Fruit fly (Drosophila melanogaster) whole organism, embryonic: Measurements from ENCODE around the gene CG6983.

Experiments used
- Abd-B ChIP-seq: fragments of 200-800 bp; sonication (Bioruptor generic); optimal IDR thresholded peaks from 2 replicates; lab custom pipeline; 2018; ENCODE audit warnings: missing biosample characterization, mild to moderate bottlenecking, missing genetic modification characterization, moderate library complexity
- Adf1 ChIP-seq: fragments of 200-800 bp; sonication (Bioruptor generic); IDR thresholded peaks from 2 replicates; pipeline ENCODE4 v1.3.6; 2022; ENCODE audit warnings: missing biosample characterization, missing genetic modification characterization
- Atf-2 ChIP-seq: fragments of 200-800 bp; sonication (Bioruptor generic); optimal IDR thresholded peaks from 2 replicates; lab custom pipeline; 2016; ENCODE audit warnings: missing biosample characterization, missing genetic modification characterization
- B-H1 ChIP-seq: fragments of 200-800 bp; sonication (Bioruptor generic); IDR thresholded peaks from 3 replicates; pipeline ENCODE4 v1.3.6; 2022; ENCODE audit warnings: missing biosample characterization, missing genetic modification characterization
- Bdp1 ChIP-seq: fragments of 200-800 bp; sonication (Bioruptor generic); optimal IDR thresholded peaks from 3 replicates; lab custom pipeline; 2016; ENCODE audit warnings: missing biosample characterization, missing genetic modification characterization
- CG11723 ChIP-seq: fragments of 200-800 bp; sonication (Bioruptor generic); optimal IDR thresholded peaks from 2 replicates; lab custom pipeline; 2017; ENCODE audit warnings: missing biosample characterization, mild to moderate bottlenecking, missing genetic modification characterization
- CG18619 ChIP-seq: fragments of 200-800 bp; sonication (Bioruptor generic); optimal IDR thresholded peaks from 3 replicates; lab custom pipeline; 2017; ENCODE audit warnings: missing biosample characterization, mild to moderate bottlenecking, missing genetic modification characterization
- CG2116 ChIP-seq: fragments of 200-800 bp; sonication (Bioruptor generic); optimal IDR thresholded peaks from 3 replicates; lab custom pipeline; 2018; ENCODE audit warnings: missing biosample characterization, mild to moderate bottlenecking, missing genetic modification characterization
- CG31365 ChIP-seq: fragments of 200-800 bp; sonication (Bioruptor generic); optimal IDR thresholded peaks from 2 replicates; lab custom pipeline; 2018; ENCODE audit warnings: missing biosample characterization, mild to moderate bottlenecking, missing genetic modification characterization
- CG3995 ChIP-seq: fragments of 200-800 bp; sonication (Bioruptor generic); optimal IDR thresholded peaks from 3 replicates; lab custom pipeline; 2016; ENCODE audit warnings: missing biosample characterization, missing genetic modification characterization
- CG4730 ChIP-seq: fragments of 200-800 bp; sonication (Bioruptor generic); IDR thresholded peaks from 2 replicates; pipeline ENCODE4 v1.3.6; 2022; ENCODE audit warnings: missing biosample characterization, missing genetic modification characterization
- CG6254 ChIP-seq: fragments of 200-800 bp; sonication (Bioruptor generic); optimal IDR thresholded peaks from 3 replicates; lab custom pipeline; 2017; ENCODE audit warnings: mild to moderate bottlenecking, missing biosample characterization, missing genetic modification reagents, missing genetic modification characterization
- CG7556 ChIP-seq: fragments of 200-800 bp; sonication (Bioruptor generic); optimal IDR thresholded peaks from 2 replicates; lab custom pipeline; 2017; ENCODE audit warnings: missing biosample characterization, mild to moderate bottlenecking, missing genetic modification characterization
- CG8089 ChIP-seq: fragments of 200-800 bp; sonication (Bioruptor generic); optimal IDR thresholded peaks from 3 replicates; lab custom pipeline; 2016; ENCODE audit warnings: missing biosample characterization, missing genetic modification characterization
- CG8765 ChIP-seq: fragments of 200-800 bp; sonication (Bioruptor generic); IDR thresholded peaks from 2 replicates; pipeline ENCODE4 v1.3.6; 2022; ENCODE audit warnings: missing biosample characterization, missing genetic modification characterization
- Camta ChIP-seq: fragments of 200-800 bp; sonication (Bioruptor generic); optimal IDR thresholded peaks from 2 replicates; lab custom pipeline; 2016; ENCODE audit warnings: missing biosample characterization, missing genetic modification characterization
- D19B ChIP-seq: fragments of 200-800 bp; sonication (Bioruptor generic); optimal IDR thresholded peaks from 2 replicates; lab custom pipeline; 2017; ENCODE audit warnings: missing biosample characterization, mild to moderate bottlenecking, missing genetic modification characterization
- Doc2 ChIP-seq: fragments of 200-800 bp; sonication (Bioruptor generic); IDR thresholded peaks from 2 replicates; pipeline ENCODE4 v1.3.6; 2022; ENCODE audit warnings: missing biosample characterization, missing genetic modification characterization
- Dp ChIP-seq: fragments of 200-800 bp; sonication (Bioruptor generic); optimal IDR thresholded peaks from 2 replicates; lab custom pipeline; 2018; ENCODE audit warnings: missing biosample characterization, mild to moderate bottlenecking, missing genetic modification characterization, moderate library complexity
- E2f2 ChIP-seq: fragments of 200-800 bp; sonication (Bioruptor generic); IDR thresholded peaks from 2 replicates; pipeline ENCODE4 v1.3.6; 2022; ENCODE audit warnings: missing biosample characterization, missing genetic modification characterization
- GATAe ChIP-seq: fragments of 200-800 bp; sonication (Bioruptor generic); conservative IDR thresholded peaks from 2 replicates; pipeline ENCODE4 v1.3.6; 2022; ENCODE audit warnings: missing biosample characterization, missing genetic modification characterization
- HLHmδ ChIP-seq: fragments of 200-800 bp; sonication (Bioruptor generic); optimal IDR thresholded peaks from 2 replicates; lab custom pipeline; 2018; ENCODE audit warnings: missing biosample characterization, mild to moderate bottlenecking, missing genetic modification characterization, moderate library complexity
- Mes4 ChIP-seq: fragments of 200-800 bp; sonication (Bioruptor generic); optimal IDR thresholded peaks from 2 replicates; lab custom pipeline; 2016; ENCODE audit warnings: missing biosample characterization, missing genetic modification characterization
- Myb ChIP-seq: fragments of 200-800 bp; sonication (Bioruptor generic); optimal IDR thresholded peaks from 2 replicates; lab custom pipeline; 2016; ENCODE audit warnings: missing biosample characterization, missing genetic modification characterization
- NC2α ChIP-seq: fragments of 200-800 bp; sonication (Bioruptor generic); optimal IDR thresholded peaks from 2 replicates; lab custom pipeline; 2016; ENCODE audit warnings: missing biosample characterization, missing genetic modification characterization
- Neu2 ChIP-seq: fragments of 200-800 bp; sonication (Bioruptor generic); optimal IDR thresholded peaks from 3 replicates; lab custom pipeline; 2016; ENCODE audit warnings: missing biosample characterization, missing genetic modification characterization, borderline replicate concordance
- Stat92E ChIP-seq, 3 experiments: fragments of >200 bp in 2 of 3; fragments of 200-800 bp in 1 of 3; sonication (Bioruptor generic) in 1 of 3; optimal IDR thresholded peaks; 2 replicates each; lab custom pipeline; 2017 to 2019; ENCODE audit warnings: missing biosample characterization in 3 of 3, missing genetic modification characterization in 3 of 3, mild to moderate bottlenecking in 1 of 3, moderate library complexity in 1 of 3
- abd-A ChIP-seq: fragments of 200-800 bp; sonication (Bioruptor generic); optimal IDR thresholded peaks from 3 replicates; lab custom pipeline; 2019; ENCODE audit warnings: missing biosample characterization, mild to moderate bottlenecking, missing genetic modification characterization, moderate library complexity
- ac ChIP-seq: fragments of 200-800 bp; sonication (Bioruptor generic); optimal IDR thresholded peaks from 3 replicates; lab custom pipeline; 2017; ENCODE audit warnings: missing biosample characterization, mild to moderate bottlenecking, missing genetic modification characterization
- bsh ChIP-seq, 2 experiments: fragments of 200-800 bp; sonication (Bioruptor generic); optimal IDR thresholded peaks; 2 replicates each; lab custom pipeline; 2017 to 2018; ENCODE audit warnings: mild to moderate bottlenecking in 2 of 2, missing biosample characterization in 2 of 2, missing genetic modification characterization in 2 of 2, moderate library complexity in 1 of 2
- disco-r ChIP-seq: fragments of 200-800 bp; sonication (Bioruptor generic); optimal IDR thresholded peaks from 2 replicates; lab custom pipeline; 2016; ENCODE audit warnings: missing biosample characterization, missing genetic modification characterization
- emc ChIP-seq: fragments of 200-800 bp; sonication (Bioruptor generic); optimal IDR thresholded peaks from 2 replicates; lab custom pipeline; 2016; ENCODE audit warnings: missing biosample characterization, missing genetic modification characterization
- gsb ChIP-seq: fragments of 200-800 bp; sonication (Bioruptor generic); IDR thresholded peaks from 2 replicates; pipeline ENCODE4 v1.3.6; 2022; ENCODE audit warnings: missing biosample characterization, missing genetic modification characterization
- gsb-n ChIP-seq: fragments of 200-800 bp; sonication (Bioruptor generic); optimal IDR thresholded peaks from 3 replicates; lab custom pipeline; 2018; ENCODE audit warnings: missing biosample characterization, mild to moderate bottlenecking, missing genetic modification characterization
- her ChIP-seq: fragments of 200-800 bp; sonication (Bioruptor generic); optimal IDR thresholded peaks from 2 replicates; lab custom pipeline; 2016; ENCODE audit warnings: missing biosample characterization, missing genetic modification characterization
- lov ChIP-seq, 2 experiments: fragments of 200-800 bp in 1 of 2; fragments of >200 bp in 1 of 2; sonication (Bioruptor generic) in 1 of 2; IDR thresholded peaks in 1 of 2; optimal IDR thresholded peaks in 1 of 2; 2 replicates in 1 of 2; 3 replicates in 1 of 2; pipeline versions ENCODE4 v1.3.6 to Lab custom; 2017 to 2022; ENCODE audit warnings: missing biosample characterization in 1 of 2, missing genetic modification characterization in 1 of 2
- nmo ChIP-seq: fragments of 200-800 bp; sonication (Bioruptor generic); optimal IDR thresholded peaks from 2 replicates; lab custom pipeline; 2018; ENCODE audit warnings: missing biosample characterization, mild to moderate bottlenecking, missing genetic modification characterization, moderate library complexity
- phol ChIP-seq: fragments of 200-800 bp; sonication (Bioruptor generic); optimal IDR thresholded peaks from 3 replicates; lab custom pipeline; 2018; ENCODE audit warnings: missing biosample characterization, mild to moderate bottlenecking, missing genetic modification characterization, moderate library complexity
- pita ChIP-seq: fragments of 200-800 bp; sonication (Bioruptor generic); optimal IDR thresholded peaks from 2 replicates; lab custom pipeline; 2017; ENCODE audit warnings: missing biosample characterization, mild to moderate bottlenecking, missing genetic modification characterization
- scrt ChIP-seq: fragments of 200-800 bp; sonication (Bioruptor generic); optimal IDR thresholded peaks from 2 replicates; lab custom pipeline; 2018; ENCODE audit warnings: missing biosample characterization, mild to moderate bottlenecking, missing genetic modification characterization, moderate library complexity
- sim ChIP-seq: fragments of 200-800 bp; sonication (Bioruptor generic); IDR thresholded peaks from 2 replicates; pipeline ENCODE4 v1.3.6; 2022; ENCODE audit warnings: missing biosample characterization, missing genetic modification characterization
- sqz ChIP-seq: fragments of 200-800 bp; sonication (Bioruptor generic); optimal IDR thresholded peaks from 3 replicates; lab custom pipeline; 2018; ENCODE audit warnings: missing biosample characterization, mild to moderate bottlenecking, missing genetic modification characterization
- tll ChIP-seq, 2 experiments: fragments of 200-800 bp in 1 of 2; fragments of >200 bp in 1 of 2; sonication (Bioruptor generic) in 1 of 2; optimal IDR thresholded peaks; 2 replicates each; lab custom pipeline; 2017 to 2019; ENCODE audit warnings: missing biosample characterization in 2 of 2, missing genetic modification characterization in 2 of 2, mild to moderate bottlenecking in 1 of 2, moderate library complexity in 1 of 2
- tx ChIP-seq: fragments of 200-800 bp; sonication (Bioruptor generic); optimal IDR thresholded peaks from 2 replicates; lab custom pipeline; 2016; ENCODE audit warnings: missing biosample characterization, missing genetic modification characterization
- usp ChIP-seq: fragments of >200 bp; optimal IDR thresholded peaks from 2 replicates; lab custom pipeline; 2017; ENCODE audit warnings: missing biosample characterization, missing genetic modification characterization
- zen ChIP-seq: fragments of 200-800 bp; sonication (Bioruptor generic); optimal IDR thresholded peaks from 3 replicates; lab custom pipeline; 2018; ENCODE audit warnings: missing biosample characterization, mild to moderate bottlenecking, missing genetic modification characterization, moderate library complexity
- zfh1 ChIP-seq: fragments of 200-800 bp; sonication (Bioruptor generic); IDR thresholded peaks from 3 replicates; pipeline ENCODE4 v1.3.6; 2022; ENCODE audit warnings: missing biosample characterization, missing genetic modification characterization

The CG6983 gene

DNA sequence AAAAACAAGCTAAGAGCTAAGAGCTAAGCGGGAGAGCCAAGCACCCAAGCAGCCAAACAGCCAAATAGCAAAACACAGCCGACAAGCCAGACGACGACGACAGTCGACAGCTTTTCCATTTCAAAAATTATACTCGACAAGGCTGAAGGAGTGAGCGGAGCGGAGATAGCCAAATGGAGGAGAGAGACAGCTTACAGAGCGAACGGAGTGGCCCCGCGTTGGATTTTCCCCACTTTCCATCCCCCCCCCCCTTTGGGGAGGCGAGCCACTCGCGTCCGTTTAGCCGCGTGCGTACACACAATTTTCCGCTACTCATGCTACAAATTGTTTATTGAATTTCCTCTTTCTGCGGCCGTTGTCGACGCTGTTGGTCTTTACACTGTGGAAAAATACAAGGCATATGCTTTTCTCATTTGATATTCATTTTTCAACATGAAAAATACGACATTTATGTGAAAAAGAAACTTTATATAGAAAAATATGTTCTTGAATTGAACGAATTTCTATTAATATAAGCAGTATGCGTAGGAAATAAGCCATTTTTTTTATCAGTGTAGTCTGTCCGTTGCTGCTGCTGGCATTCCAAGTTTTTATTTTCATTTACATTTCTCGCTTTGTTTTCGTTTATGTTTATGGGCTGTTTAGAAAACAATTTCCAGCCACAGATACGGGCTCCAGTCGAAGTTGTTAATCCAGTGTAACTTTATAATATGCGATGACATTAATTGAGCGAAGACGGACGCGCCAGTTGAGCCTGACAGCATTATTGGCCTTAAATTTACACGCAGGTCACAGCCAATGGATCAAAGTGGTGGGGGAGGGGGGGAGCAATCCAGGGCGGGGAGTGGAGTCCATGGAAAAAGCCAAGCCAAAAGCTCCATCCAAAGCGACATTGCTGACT lies 8.9 kb upstream of the CG6983 start (continued):
- peak; percentile 100 for TF ChIP-seq gsb-n (tag; lab: Kevin White, UChicago)
- TF ChIP-seq sqz (GFP tag; lab: Kevin White, UChicago): peak; percentile 96
- TF ChIP-seq scrt: peak; percentile 96
- peak; percentile 86 for TF ChIP-seq emc (GFP tag; lab: Kevin White, UChicago)
- no peak for TF ChIP-seq lov (optimal IDR thresholded peaks at IDR 0.05; lab: Kevin White, UChicago)
- peak; percentile 98 for TF ChIP-seq lov (GFP tag; IDR thresholded peaks at IDR 0.05; lab: Robert Waterston, UW)
- TF ChIP-seq CG31365 (tag; lab: Kevin White, UChicago): peak; percentile 87
- TF ChIP-seq CG4730 (GFP tag; lab: Robert Waterston, UW): peak; percentile 96
- peak; percentile 96 for TF ChIP-seq tx
- no peak for TF ChIP-seq usp (GFP tag; lab: Kevin White, UChicago)
- peak; percentile 91 for TF ChIP-seq abd-A (tag; lab: Kevin White, UChicago)
- peak; percentile 88 for TF ChIP-seq CG2116
- TF ChIP-seq Camta: peak; percentile 98
- peak; percentile 93 for TF ChIP-seq her (GFP tag; lab: Kevin White, UChicago)
- TF ChIP-seq Doc2 (GFP tag; lab: Robert Waterston, UW): peak; percentile 81
- TF ChIP-seq zen (tag; lab: Kevin White, UChicago): peak; percentile 98
- TF ChIP-seq zfh1 (GFP tag; lab: Robert Waterston, UW): peak; percentile 99
- peak; percentile 97 for TF ChIP-seq CG6254 (GFP tag; lab: Kevin White, UChicago)
- TF ChIP-seq pita (GFP tag; lab: Kevin White, UChicago): no peak
- peak; percentile 92 for TF ChIP-seq Bdp1 (GFP tag; lab: Kevin White, UChicago)
- TF ChIP-seq gsb (GFP tag; lab: Robert Waterston, UW): peak; percentile 89
- TF ChIP-seq Stat92E (GFP tag; optimal IDR thresholded peaks at IDR 0.05; lab: Kevin White, UChicago): peak in 1 of 3 experiments; percentile 99
- TF ChIP-seq HLHmδ: peak; percentile 80
- TF ChIP-seq bsh (GFP tag; optimal IDR thresholded peaks at IDR 0.05; lab: Kevin White, UChicago): peak; percentile 82 to 100
- peak; percentile 88 for TF ChIP-seq D19B
- TF ChIP-seq phol (tag; lab: Kevin White, UChicago): peak; percentile 99
- TF ChIP-seq CG18619: peak; percentile 98
- TF ChIP-seq Abd-B (GFP tag; lab: Kevin White, UChicago): peak; percentile 95
- peak; percentile 95 for TF ChIP-seq NC2α (GFP tag; lab: Kevin White, UChicago)
- peak; percentile 86 for TF ChIP-seq GATAe (GFP tag; lab: Robert Waterston, UW)
- TF ChIP-seq nmo (GFP tag; lab: Kevin White, UChicago): peak; percentile 99
- TF ChIP-seq Neu2: peak; percentile 79
- TF ChIP-seq Adf1 (GFP tag; lab: Robert Waterston, UW): peak; percentile 78
- TF ChIP-seq Atf-2 (GFP tag; lab: Kevin White, UChicago): peak; percentile 97
- TF ChIP-seq Myb: peak; percentile 87
- TF ChIP-seq CG7556 (GFP tag; lab: Kevin White, UChicago): peak; percentile 99
- TF ChIP-seq B-H1 (GFP tag; lab: Robert Waterston, UW): peak; percentile 96
- peak; percentile 97 for TF ChIP-seq sim (GFP tag; lab: Robert Waterston, UW)
- peak; percentile 98 for TF ChIP-seq disco-r (GFP tag; lab: Kevin White, UChicago)
- TF ChIP-seq CG8765 (GFP tag; lab: Robert Waterston, UW): peak; percentile 90
- peak; percentile 98 for TF ChIP-seq Mes4
- peak; percentile 97 for TF ChIP-seq CG11723 (GFP tag; lab: Kevin White, UChicago)
- peak in 1 of 2 experiments; percentile 54 for TF ChIP-seq tll (GFP tag; optimal IDR thresholded peaks at IDR 0.05; lab: Kevin White, UChicago)
- TF ChIP-seq E2f2 (GFP tag; lab: Robert Waterston, UW): peak; percentile 85
- TF ChIP-seq CG8089 (GFP tag; lab: Kevin White, UChicago): peak; percentile 96
- TF ChIP-seq ac (GFP tag; lab: Kevin White, UChicago): peak; percentile 94
- TF ChIP-seq Dp: peak; percentile 24
- peak; percentile 68 for TF ChIP-seq CG3995 (GFP tag; lab: Kevin White, UChicago)
